Fruit fly (Drosophila melanogaster): Measurements from ENCODE around the gene ND-20L.
A peak's percentile ranks its signal among the peaks of the same experiment; 100 is the strongest.

ND-20L gene

DNA sequence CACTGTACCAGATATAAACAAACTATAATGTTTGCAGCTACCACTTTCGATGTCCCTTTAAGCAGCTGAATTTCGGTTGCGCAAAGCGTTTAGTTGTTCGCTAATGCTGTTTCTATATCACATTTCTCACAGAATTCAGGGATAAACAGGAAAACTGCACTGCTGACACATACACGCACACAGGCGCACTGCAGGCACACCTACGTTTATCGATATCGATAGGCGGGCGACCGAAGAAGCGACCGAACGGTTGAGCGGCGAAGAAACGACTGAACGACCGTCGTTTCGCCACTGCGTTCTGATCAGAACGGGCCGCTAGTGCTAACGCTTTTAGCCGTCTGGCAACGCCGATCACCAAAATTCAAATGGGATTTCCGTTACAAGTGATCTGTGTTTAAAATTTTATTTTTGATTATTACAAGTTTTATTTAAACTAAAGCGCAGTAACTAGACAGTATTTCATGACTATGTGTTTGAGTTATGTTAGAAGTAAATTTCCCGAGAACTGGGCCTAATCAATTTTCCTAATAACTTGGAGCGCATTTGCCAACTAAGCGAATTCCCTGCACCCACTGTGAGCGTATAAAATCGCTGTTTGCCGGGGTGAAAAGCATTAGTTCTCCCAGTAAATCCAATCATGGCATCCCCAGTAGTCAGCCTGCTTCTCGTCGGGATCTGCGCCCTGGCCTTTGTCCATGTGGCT lies 22.1 kb upstream of the ND-20L start, which contains the start of the genes CG2310 and Diedel (continued):
- TF ChIP-seq trem (tag; optimal IDR thresholded peaks at IDR 0.05): peak; percentile 65
- no peak for TF ChIP-seq fd3F (GFP tag; optimal IDR thresholded peaks at IDR 0.05)
- TF ChIP-seq CG12391 (tag; optimal IDR thresholded peaks at IDR 0.05): no peak
- TF ChIP-seq Atf-2 (GFP tag; optimal IDR thresholded peaks at IDR 0.05): no peak
- no peak for TF ChIP-seq CG1233 (GFP tag; optimal IDR thresholded peaks at IDR 0.05)
- TF ChIP-seq row (GFP tag; IDR thresholded peaks at IDR 0.05): 0 out of 3 replicates have a peak, but pooled peaks have one; percentile 17
- peak; percentile 47 for TF ChIP-seq Sry-δ (GFP tag; optimal IDR thresholded peaks at IDR 0.05)
- TF ChIP-seq CG18764 (GFP tag; optimal IDR thresholded peaks at IDR 0.05): peak; percentile 37
- TF ChIP-seq en (GFP tag; optimal IDR thresholded peaks at IDR 0.05): no peak
- TF ChIP-seq ATbp (GFP tag; optimal IDR thresholded peaks at IDR 0.05): no peak
- no peak for TF ChIP-seq slp2 (GFP tag; optimal IDR thresholded peaks at IDR 0.05)
- TF ChIP-seq inv (GFP tag; IDR thresholded peaks at IDR 0.05; ENCODE audit: partially characterized antibody): peak; percentile 45; the same call in 1 of the 2 replicates
- peak; percentile 45 for TF ChIP-seq CTCF (GFP tag; optimal IDR thresholded peaks at IDR 0.05)
- no peak for TF ChIP-seq CG6683 (GFP tag; optimal IDR thresholded peaks at IDR 0.05)
- TF ChIP-seq CG3163 (GFP tag; optimal IDR thresholded peaks at IDR 0.05): peak; percentile 6
- no peak for TF ChIP-seq CG6765 (GFP tag; optimal IDR thresholded peaks at IDR 0.05)
- TF ChIP-seq ara (GFP tag; IDR thresholded peaks at IDR 0.05): peak; percentile 49; the same call in 1 of the 2 replicates
- no peak for TF ChIP-seq jing (GFP tag; optimal IDR thresholded peaks at IDR 0.05)
- TF ChIP-seq CG8359 (GFP tag; optimal IDR thresholded peaks at IDR 0.05; ENCODE audit: borderline replicate concordance): no peak
- TF ChIP-seq CG18599 (GFP tag; optimal IDR thresholded peaks at IDR 0.05): no peak
- no peak for TF ChIP-seq tll (GFP tag; optimal IDR thresholded peaks at IDR 0.05)
- no peak for TF ChIP-seq Atf3 (GFP tag; optimal IDR thresholded peaks at IDR 0.05)
- TF ChIP-seq CG14710 (tag; optimal IDR thresholded peaks at IDR 0.05): peak; percentile 67
- peak; percentile 80 for TF ChIP-seq Neu2 (GFP tag; optimal IDR thresholded peaks at IDR 0.05; ENCODE audit: borderline replicate concordance)
- TF ChIP-seq danr (GFP tag; IDR thresholded peaks at IDR 0.05): no peak
- TF ChIP-seq Gsc (GFP tag; IDR thresholded peaks at IDR 0.05): no peak
- TF ChIP-seq CG18011 (GFP tag; optimal IDR thresholded peaks at IDR 0.05): no peak
- no peak for TF ChIP-seq CG2199 (GFP tag; IDR thresholded peaks at IDR 0.05)
- TF ChIP-seq Scr (GFP tag; IDR thresholded peaks at IDR 0.05; ENCODE audit: partially characterized antibody): peak; percentile 50; the same call in 1 of the 2 replicates
- no peak for TF ChIP-seq CG13296 (GFP tag; optimal IDR thresholded peaks at IDR 0.05)
- peak; percentile 40; the same call in 2 of the 3 replicates for TF ChIP-seq CG34224 (GFP tag; IDR thresholded peaks at IDR 0.05; ENCODE audit: partially characterized antibody)
- no peak for TF ChIP-seq Usf (GFP tag; optimal IDR thresholded peaks at IDR 0.05)
- TF ChIP-seq Tbp (GFP tag; optimal IDR thresholded peaks at IDR 0.05): no peak
- TF ChIP-seq z (GFP tag; IDR thresholded peaks at IDR 0.05): no peak
- TF ChIP-seq Spps (tag; optimal IDR thresholded peaks at IDR 0.05): no peak
- TF ChIP-seq CG30020 (tag; optimal IDR thresholded peaks at IDR 0.05): peak; percentile 4
- peak; percentile 63; the same call in 2 of the 3 replicates for TF ChIP-seq CG16813 (GFP tag; IDR thresholded peaks at IDR 0.05; ENCODE audit: partially characterized antibody)
- TF ChIP-seq ewg (GFP tag; optimal IDR thresholded peaks at IDR 0.05): no peak
- no peak for TF ChIP-seq aop (GFP tag; IDR thresholded peaks at IDR 0.05)
- TF ChIP-seq ttk (GFP tag; IDR thresholded peaks at IDR 0.05): no peak
- TF ChIP-seq vvl (GFP tag; IDR thresholded peaks at IDR 0.05): peak; percentile 37; the same call in 1 of the 2 replicates
- TF ChIP-seq dmrt99B (tag; optimal IDR thresholded peaks at IDR 0.05): no peak
- TF ChIP-seq NC2β (GFP tag; optimal IDR thresholded peaks at IDR 0.05): peak; percentile 27
- no peak for TF ChIP-seq otp (GFP tag; IDR thresholded peaks at IDR 0.05)
- peak; percentile 73 for TF ChIP-seq kay (GFP tag; optimal IDR thresholded peaks at IDR 0.05)
- TF ChIP-seq tin (GFP tag; optimal IDR thresholded peaks at IDR 0.05): no peak
- TF ChIP-seq Gug (GFP tag; IDR thresholded peaks at IDR 0.05): no peak; the same call in 3 of the 4 replicates
- no peak for TF ChIP-seq slbo (GFP tag; IDR thresholded peaks at IDR 0.05)
- TF ChIP-seq sqz (GFP tag; optimal IDR thresholded peaks at IDR 0.05): no peak
- TF ChIP-seq CG34422 (GFP tag; IDR thresholded peaks at IDR 0.05): no peak; the same call in 2 of the 3 replicates
